Worm (Caenorhabditis elegans): ENCODE results near the gene F58H7.1.

F58H7.1 gene

ce11 chrIV:884707-885394 lies 50.8 kb downstream of the F58H7.1 start, which contains the start of gene mak-2 (continued):
- TF ChIP-seq daf-16 (GFP tag; optimal IDR thresholded peaks at IDR 0.05) (no peak), daf-16 (tag; optimal IDR thresholded peaks at IDR 0.05) (peak; percentile 57), ces-1 (GFP tag; optimal IDR thresholded peaks at IDR 0.05) (no peak), mdl-1 (tag; optimal IDR thresholded peaks at IDR 0.05) (peak in 1 of 2 experiments; percentile 47), mes-2 (tag; optimal IDR thresholded peaks at IDR 0.05; ENCODE audit: poor library complexity, severe bottlenecking) (peak; percentile 84), attf-4 (tag; optimal IDR thresholded peaks at IDR 0.05) (no peak), fkh-10 (GFP tag; optimal IDR thresholded peaks at IDR 0.05) (peak; percentile 7), nhr-25 (tag; optimal IDR thresholded peaks at IDR 0.05; ENCODE audit: borderline replicate concordance, insufficient read depth) (no peak)
